Fruit fly (Drosophila melanogaster) whole organism, embryonic: ENCODE data around the gene CG32161.

Experiments used
- B-H1 ChIP-seq: fragments of 200-800 bp; sonication (Bioruptor generic); IDR thresholded peaks from 3 replicates; pipeline ENCODE4 v1.3.6; 2022; ENCODE audit warnings: missing biosample characterization, missing genetic modification characterization
- BtbVII ChIP-seq: fragments of 200-800 bp; sonication (Bioruptor generic); optimal IDR thresholded peaks from 3 replicates; lab custom pipeline; 2017; ENCODE audit warnings: missing biosample characterization, mild to moderate bottlenecking, missing genetic modification characterization
- Bteb2 ChIP-seq: fragments of 200-800 bp; sonication (Bioruptor generic); optimal IDR thresholded peaks from 2 replicates; lab custom pipeline; 2016; ENCODE audit warnings: missing biosample characterization, missing genetic modification characterization
- CG10209 ChIP-seq: fragments of 200-800 bp; sonication (Bioruptor generic); optimal IDR thresholded peaks from 3 replicates; lab custom pipeline; 2017; ENCODE audit warnings: missing biosample characterization, mild to moderate bottlenecking, missing genetic modification characterization, missing genetic modification reagents
- CG11456 ChIP-seq: fragments of 200-800 bp; sonication (Bioruptor generic); IDR thresholded peaks from 3 replicates; pipeline ENCODE4 v1.3.6; 2022; ENCODE audit warnings: missing biosample characterization, missing genetic modification characterization
- CG12391 ChIP-seq: fragments of 200-800 bp; sonication (Bioruptor generic); optimal IDR thresholded peaks from 3 replicates; lab custom pipeline; 2018; ENCODE audit warnings: missing biosample characterization, mild to moderate bottlenecking, missing genetic modification characterization, moderate library complexity
- CG1647 ChIP-seq: fragments of 200-800 bp; sonication (Bioruptor generic); optimal IDR thresholded peaks from 3 replicates; lab custom pipeline; 2016; ENCODE audit warnings: missing biosample characterization, missing genetic modification characterization
- CG17359 ChIP-seq: fragments of 200-800 bp; sonication (Bioruptor generic); optimal IDR thresholded peaks from 3 replicates; lab custom pipeline; 2018; ENCODE audit warnings: missing biosample characterization, mild to moderate bottlenecking, missing genetic modification characterization, moderate library complexity
- CG1832 ChIP-seq: fragments of 200-800 bp; sonication (Bioruptor generic); optimal IDR thresholded peaks from 2 replicates; lab custom pipeline; 2017; ENCODE audit warnings: missing biosample characterization, mild to moderate bottlenecking, missing genetic modification characterization, inconsistent platforms
- CG18619 ChIP-seq: fragments of 200-800 bp; sonication (Bioruptor generic); optimal IDR thresholded peaks from 3 replicates; lab custom pipeline; 2017; ENCODE audit warnings: missing biosample characterization, mild to moderate bottlenecking, missing genetic modification characterization
- CG2712 ChIP-seq: fragments of 200-800 bp; optimal IDR thresholded peaks from 3 replicates; lab custom pipeline; 2019; ENCODE audit warnings: missing biosample characterization, mild to moderate bottlenecking, missing genetic modification characterization, moderate library complexity
- CG33213 ChIP-seq: fragments of 200-800 bp; sonication (Bioruptor generic); optimal IDR thresholded peaks from 3 replicates; lab custom pipeline; 2016; ENCODE audit warnings: missing biosample characterization, missing genetic modification characterization
- CG3847 ChIP-seq: fragments of 200-800 bp; sonication (Bioruptor generic); IDR thresholded peaks from 2 replicates; pipeline ENCODE4 v1.3.6; 2022; ENCODE audit warnings: missing biosample characterization, missing genetic modification characterization
- CG5245 ChIP-seq: fragments of 200-800 bp; sonication (Bioruptor generic); optimal IDR thresholded peaks from 3 replicates; lab custom pipeline; 2016; ENCODE audit warnings: missing biosample characterization, missing genetic modification characterization
- CG6813 ChIP-seq: fragments of 200-800 bp; sonication (Bioruptor generic); optimal IDR thresholded peaks from 2 replicates; lab custom pipeline; 2017; ENCODE audit warnings: missing biosample characterization, missing genetic modification characterization, mild to moderate bottlenecking, moderate library complexity, missing genetic modification reagents
- CG8388 ChIP-seq: fragments of 200-800 bp; sonication (Bioruptor generic); optimal IDR thresholded peaks from 2 replicates; lab custom pipeline; 2019; ENCODE audit warnings: missing biosample characterization, mild to moderate bottlenecking, missing genetic modification characterization, moderate library complexity
- CG9817 ChIP-seq: fragments of 200-800 bp; sonication (Bioruptor generic); optimal IDR thresholded peaks from 2 replicates; lab custom pipeline; 2018; ENCODE audit warnings: missing biosample characterization, mild to moderate bottlenecking, missing genetic modification characterization, moderate library complexity
- D19A ChIP-seq: fragments of 200-800 bp; optimal IDR thresholded peaks from 3 replicates; lab custom pipeline; 2019; ENCODE audit warnings: missing biosample characterization, mild to moderate bottlenecking, missing genetic modification characterization, moderate library complexity
- Deaf1 ChIP-seq: fragments of 200-800 bp; optimal IDR thresholded peaks from 3 replicates; lab custom pipeline; 2019; ENCODE audit warnings: missing biosample characterization, mild to moderate bottlenecking, missing genetic modification characterization, moderate library complexity
- Dip2 ChIP-seq: fragments of 200-800 bp; sonication (Bioruptor generic); IDR thresholded peaks from 2 replicates; pipeline ENCODE4 v1.3.6; 2022; ENCODE audit warnings: missing biosample characterization, missing genetic modification characterization
- Hmr ChIP-seq: fragments of 200-800 bp; sonication (Bioruptor generic); optimal IDR thresholded peaks from 3 replicates; lab custom pipeline; 2017; ENCODE audit warnings: mild to moderate bottlenecking, missing biosample characterization, missing genetic modification reagents, missing genetic modification characterization
- Hmx ChIP-seq: fragments of 200-800 bp; sonication (Bioruptor generic); optimal IDR thresholded peaks from 2 replicates; lab custom pipeline; 2016; ENCODE audit warnings: missing biosample characterization, missing genetic modification characterization
- Hr78 ChIP-seq, 2 experiments: fragments of 200-800 bp in 1 of 2; fragments of >200 bp in 1 of 2; sonication (Bioruptor generic) in 1 of 2; optimal IDR thresholded peaks; 2 replicates each; lab custom pipeline; 2017 to 2019; ENCODE audit warnings: missing biosample characterization in 2 of 2, missing genetic modification characterization in 2 of 2, mild to moderate bottlenecking in 1 of 2, moderate library complexity in 1 of 2
- MTF-1 ChIP-seq: fragments of 200-800 bp; sonication (Bioruptor generic); optimal IDR thresholded peaks from 2 replicates; lab custom pipeline; 2018; ENCODE audit warnings: missing biosample characterization, mild to moderate bottlenecking, missing genetic modification characterization, borderline replicate concordance
- Med ChIP-seq: fragments of 200-800 bp; sonication (Bioruptor generic); peaks from one replicate; lab custom pipeline; 2016; ENCODE audit warnings: missing biosample characterization, missing genetic modification characterization, mild to moderate bottlenecking, inconsistent platforms, moderate library complexity
- Optix ChIP-seq: fragments of 200-800 bp; sonication (Bioruptor generic); IDR thresholded peaks from 3 replicates; pipeline ENCODE4 v1.3.6; 2022; ENCODE audit warnings: missing biosample characterization, missing genetic modification characterization
- Side ChIP-seq: fragments of 200-800 bp; sonication (Bioruptor generic); optimal IDR thresholded peaks from 2 replicates; lab custom pipeline; 2016; ENCODE audit warnings: missing biosample characterization, missing genetic modification characterization
- Sry-δ ChIP-seq: fragments of 200-800 bp; sonication (Bioruptor generic); optimal IDR thresholded peaks from 2 replicates; lab custom pipeline; 2016; ENCODE audit warnings: missing biosample characterization, missing genetic modification characterization
- Usf ChIP-seq: fragments of 200-800 bp; sonication (Bioruptor generic); optimal IDR thresholded peaks from 2 replicates; lab custom pipeline; 2017; ENCODE audit warnings: missing genotype, missing biosample characterization, missing genetic modification characterization
- al ChIP-seq: fragments of 200-800 bp; sonication (Bioruptor generic); IDR thresholded peaks from 2 replicates; pipeline ENCODE4 v1.3.6; 2022; ENCODE audit warnings: missing biosample characterization, missing genetic modification characterization
- ase ChIP-seq: fragments of 200-800 bp; sonication (Bioruptor generic); IDR thresholded peaks from 3 replicates; pipeline ENCODE4 v1.3.6; 2022; ENCODE audit warnings: missing biosample characterization, missing genetic modification characterization
- ato ChIP-seq: fragments of 200-800 bp; sonication (Bioruptor generic); IDR thresholded peaks from 2 replicates; pipeline ENCODE4 v1.3.6; 2022; ENCODE audit warnings: missing biosample characterization, missing genetic modification characterization; ENCODE audit not compliant: partially characterized antibody
- cato ChIP-seq: fragments of 200-800 bp; sonication (Bioruptor generic); optimal IDR thresholded peaks from 2 replicates; lab custom pipeline; 2016; ENCODE audit warnings: missing biosample characterization, missing genetic modification characterization, borderline replicate concordance
- chm ChIP-seq: fragments of 200-800 bp; sonication (Bioruptor generic); IDR thresholded peaks from 2 replicates; pipeline ENCODE4 v1.3.6; 2022; ENCODE audit warnings: missing biosample characterization, missing genetic modification characterization
- dan ChIP-seq: fragments of 200-800 bp; sonication (Bioruptor generic); IDR thresholded peaks from 2 replicates; pipeline ENCODE4 v1.3.6; 2022; ENCODE audit warnings: missing biosample characterization, missing genetic modification characterization
- eyg ChIP-seq: fragments of 200-800 bp; sonication (Bioruptor generic); optimal IDR thresholded peaks from 3 replicates; lab custom pipeline; 2016; ENCODE audit warnings: missing biosample characterization, missing genetic modification characterization
- fu2 ChIP-seq: fragments of 200-800 bp; sonication (Bioruptor generic); optimal IDR thresholded peaks from 2 replicates; lab custom pipeline; 2016; ENCODE audit warnings: missing biosample characterization, missing genetic modification characterization
- gt ChIP-seq: fragments of 200-800 bp; sonication (Bioruptor generic); IDR thresholded peaks from 2 replicates; pipeline ENCODE4 v1.3.6; 2022; ENCODE audit warnings: missing biosample characterization, missing genetic modification characterization
- hkb ChIP-seq, 2 experiments: fragments of 200-800 bp in 1 of 2; fragments of >200 bp in 1 of 2; sonication (Bioruptor generic) in 1 of 2; IDR thresholded peaks in 1 of 2; optimal IDR thresholded peaks in 1 of 2; 2 replicates each; pipeline versions ENCODE4 v1.3.6 to Lab custom; 2017 to 2022; ENCODE audit warnings: missing biosample characterization in 1 of 2, missing genetic modification characterization in 1 of 2
- insv ChIP-seq, 2 experiments: fragments of 200-800 bp; sonication (Bioruptor generic); optimal IDR thresholded peaks; 3 replicates each; lab custom pipeline; 2016 to 2018; ENCODE audit warnings: missing biosample characterization in 2 of 2, missing genetic modification characterization in 2 of 2
- otp ChIP-seq: fragments of 200-800 bp; sonication (Bioruptor generic); IDR thresholded peaks from 3 replicates; pipeline ENCODE4, ENCODE4 v1.3.6; 2022; ENCODE audit warnings: missing biosample characterization, missing genetic modification characterization
- repo ChIP-seq: fragments of 200-800 bp; sonication (Bioruptor generic); optimal IDR thresholded peaks from 2 replicates; lab custom pipeline; 2016; ENCODE audit warnings: missing biosample characterization, missing genetic modification characterization
- rib ChIP-seq: fragments of 200-800 bp; sonication (Bioruptor generic); IDR thresholded peaks from 2 replicates; pipeline ENCODE4 v1.3.6; 2022; ENCODE audit warnings: missing biosample characterization, missing genetic modification characterization
- sens ChIP-seq: fragments of 200-800 bp; sonication (Bioruptor generic); peaks from one replicate; lab custom pipeline; 2016; ENCODE audit warnings: missing biosample characterization, missing genetic modification characterization
- sim ChIP-seq: fragments of 200-800 bp; sonication (Bioruptor generic); IDR thresholded peaks from 2 replicates; pipeline ENCODE4 v1.3.6; 2022; ENCODE audit warnings: missing biosample characterization, missing genetic modification characterization
- slp2 ChIP-seq: fragments of 200-800 bp; sonication (Bioruptor generic); optimal IDR thresholded peaks from 2 replicates; lab custom pipeline; 2016; ENCODE audit warnings: missing biosample characterization, missing genetic modification characterization
- tgo ChIP-seq: fragments of 200-800 bp; sonication (Bioruptor generic); IDR thresholded peaks from 3 replicates; pipeline ENCODE4 v1.3.6; 2022; ENCODE audit warnings: missing biosample characterization, missing genetic modification characterization
- vnd ChIP-seq: fragments of 200-800 bp; sonication (Bioruptor generic); IDR thresholded peaks from 3 replicates; pipeline ENCODE4 v1.3.6; 2022; ENCODE audit warnings: missing biosample characterization, missing genetic modification characterization; ENCODE audit not compliant: partially characterized antibody
- zf30C ChIP-seq: fragments of 200-800 bp; sonication (Bioruptor generic); optimal IDR thresholded peaks from 3 replicates; lab custom pipeline; 2018; ENCODE audit warnings: missing biosample characterization, mild to moderate bottlenecking, missing genetic modification characterization
- zfh2 ChIP-seq: fragments of 200-800 bp; sonication (Bioruptor generic); optimal IDR thresholded peaks from 2 replicates; lab custom pipeline; 2016; ENCODE audit warnings: missing biosample characterization, missing genetic modification characterization

CG32161 gene

DNA sequence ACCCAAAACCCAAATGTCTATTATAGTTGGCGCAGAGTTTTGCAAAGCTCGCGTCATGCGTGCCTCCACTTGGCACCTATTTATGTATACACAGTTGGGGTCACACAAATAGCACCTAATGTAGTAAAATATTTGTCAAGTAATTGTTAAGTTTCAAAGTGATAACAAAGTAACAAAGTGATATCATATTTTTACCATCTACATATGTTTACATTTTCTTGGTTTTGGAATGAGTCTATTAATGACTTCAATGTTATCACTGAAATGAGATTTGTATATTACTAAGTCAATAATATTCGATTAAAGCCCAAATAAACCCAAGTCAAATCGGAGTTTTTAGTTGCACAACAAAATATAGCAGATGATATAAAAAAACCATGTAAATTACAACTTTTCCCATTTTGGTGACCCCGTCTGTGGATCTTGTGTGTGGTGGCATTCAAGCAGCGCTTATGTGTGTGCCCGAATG, 26.5 kb downstream of the CG32161 start (continued):
- peak; percentile 54 for TF ChIP-seq tgo (GFP tag; lab: Robert Waterston, UW)
- TF ChIP-seq CG1832: no peak
- peak; percentile 87 for TF ChIP-seq sens (GFP tag; lab: Kevin White, UChicago)
- no peak for TF ChIP-seq ato (GFP tag; lab: Robert Waterston, UW)
- peak; percentile 64 for TF ChIP-seq CG9817
- peak in 1 of 2 experiments; percentile 35 for TF ChIP-seq Hr78 (GFP tag; optimal IDR thresholded peaks at IDR 0.05; lab: Kevin White, UChicago)
- TF ChIP-seq CG5245: peak; percentile 43
- peak; percentile 69 for TF ChIP-seq Bteb2 (GFP tag; lab: Kevin White, UChicago)
- peak; percentile 57 for TF ChIP-seq BtbVII (GFP tag; lab: Kevin White, UChicago)
- peak; percentile 48 for TF ChIP-seq Deaf1 (tag; lab: Kevin White, UChicago)
- TF ChIP-seq repo (GFP tag; lab: Kevin White, UChicago): no peak
- TF ChIP-seq dan: no peak
- TF ChIP-seq Dip2 (GFP tag; lab: Robert Waterston, UW): no peak
- no peak for TF ChIP-seq gt (GFP tag; lab: Robert Waterston, UW)
- 0 out of 3 replicates have a peak, but pooled peaks have one; percentile 47 for TF ChIP-seq CG11456 (GFP tag; lab: Robert Waterston, UW)
- TF ChIP-seq zfh2 (GFP tag; lab: Kevin White, UChicago): peak; percentile 56
- peak; percentile 25; the same call in 1 of the 2 replicates for TF ChIP-seq CG3847 (GFP tag; lab: Robert Waterston, UW)
- peak; percentile 76 for TF ChIP-seq CG12391 (tag; lab: Kevin White, UChicago)
- no peak for TF ChIP-seq Optix (GFP tag; lab: Robert Waterston, UW)
- TF ChIP-seq Hmr (GFP tag; lab: Kevin White, UChicago): peak; percentile 83
- TF ChIP-seq ase: no peak
- no peak for TF ChIP-seq cato (GFP tag; lab: Kevin White, UChicago)
- TF ChIP-seq insv (GFP tag; optimal IDR thresholded peaks at IDR 0.05; lab: Kevin White, UChicago): peak in 1 of 2 experiments; percentile 33
- peak; percentile 66 for TF ChIP-seq CG18619 (GFP tag; lab: Kevin White, UChicago)
- TF ChIP-seq zf30C (GFP tag; lab: Kevin White, UChicago): no peak
- TF ChIP-seq CG10209 (GFP tag; lab: Kevin White, UChicago): peak; percentile 78
- no peak; the same call in 1 of the 2 replicates for TF ChIP-seq al (GFP tag; lab: Robert Waterston, UW)
- TF ChIP-seq B-H1 (GFP tag; lab: Robert Waterston, UW): peak; percentile 21; the same call in 1 of the 3 replicates
- no peak for TF ChIP-seq MTF-1 (GFP tag; lab: Kevin White, UChicago)
- peak; percentile 57 for TF ChIP-seq Side
- TF ChIP-seq CG17359: peak; percentile 69
- TF ChIP-seq fu2 (GFP tag; lab: Kevin White, UChicago): peak; percentile 41
- no peak for TF ChIP-seq vnd (GFP tag; lab: Robert Waterston, UW)
- peak; percentile 41 for TF ChIP-seq Sry-δ
- peak; percentile 47 for TF ChIP-seq CG6813
- no peak for TF ChIP-seq chm (GFP tag; lab: Robert Waterston, UW)
- no peak for TF ChIP-seq CG1647 (GFP tag; lab: Kevin White, UChicago)
- TF ChIP-seq slp2 (GFP tag; lab: Kevin White, UChicago): no peak
- TF ChIP-seq sim (GFP tag; lab: Robert Waterston, UW): no peak
- TF ChIP-seq Hmx: no peak
- peak; percentile 70 for TF ChIP-seq CG8388 (GFP tag; lab: Kevin White, UChicago)
- TF ChIP-seq CG33213 (GFP tag; lab: Kevin White, UChicago): no peak
- TF ChIP-seq rib: peak; percentile 53; the same call in 1 of the 2 replicates
- TF ChIP-seq hkb (optimal IDR thresholded peaks at IDR 0.05; lab: Kevin White, UChicago): no peak
- TF ChIP-seq hkb (GFP tag; IDR thresholded peaks at IDR 0.05; lab: Robert Waterston, UW): peak; percentile 81
- TF ChIP-seq eyg: peak; percentile 53
- TF ChIP-seq CG2712 (tag; lab: Kevin White, UChicago): peak; percentile 78
- peak; percentile 54 for TF ChIP-seq D19A (tag; lab: Kevin White, UChicago)
- peak; percentile 39 for TF ChIP-seq Usf
- no peak for TF ChIP-seq otp (GFP tag; lab: Robert Waterston, UW)
- peak; percentile 84 for TF ChIP-seq Med
